Fruit fly (Drosophila melanogaster) whole organism, wandering third instar larva: ENCODE data around the gene skl.

ENCODE experiments used
- Abd-B ChIP-seq: fragments of >200 bp; optimal IDR thresholded peaks from 2 replicates; lab custom pipeline; 2017; ENCODE audit warnings: missing biosample characterization, missing genetic modification characterization
- CG32264 ChIP-seq: fragments of 200-800 bp; sonication (Bioruptor generic); optimal IDR thresholded peaks from 2 replicates; lab custom pipeline; 2016; ENCODE audit warnings: missing biosample characterization, missing genetic modification characterization
- CG9705 ChIP-seq: fragments of 200-800 bp; sonication (Bioruptor generic); optimal IDR thresholded peaks from 2 replicates; lab custom pipeline; 2018; ENCODE audit warnings: missing biosample characterization, mild to moderate bottlenecking, missing genetic modification characterization
- CrebA ChIP-seq: fragments of 200-800 bp; sonication (Bioruptor generic); optimal IDR thresholded peaks from 2 replicates; lab custom pipeline; 2016; ENCODE audit warnings: missing biosample characterization, mild to moderate bottlenecking, missing genetic modification characterization, borderline replicate concordance
- Dfd ChIP-seq: fragments of >200 bp; optimal IDR thresholded peaks from 2 replicates; lab custom pipeline; 2017; ENCODE audit warnings: missing biosample characterization, missing genetic modification characterization
- Dif ChIP-seq: fragments of 200-275, 200-300 bp; sonication (Bioruptor generic); optimal IDR thresholded peaks from 2 replicates; lab custom pipeline; 2018; ENCODE audit warnings: missing biosample characterization, missing genetic modification characterization; ENCODE audit not compliant: partially characterized antibody
- GATAd ChIP-seq: sonication (Bioruptor generic); optimal IDR thresholded peaks from 2 replicates; lab custom pipeline; 2016; ENCODE audit warnings: missing biosample characterization, missing genetic modification characterization
- HLH106 ChIP-seq: fragments of 200-800 bp; optimal IDR thresholded peaks from 3 replicates; lab custom pipeline; 2019; ENCODE audit warnings: missing biosample characterization, mild to moderate bottlenecking, missing genetic modification characterization, moderate library complexity
- Hnf4 ChIP-seq: fragments of 200-800 bp; sonication (Bioruptor generic); optimal IDR thresholded peaks from 2 replicates; lab custom pipeline; 2016; ENCODE audit warnings: missing biosample characterization, mild to moderate bottlenecking, missing genetic modification characterization
- Hr78 ChIP-seq: fragments of >200 bp; optimal IDR thresholded peaks from 2 replicates; lab custom pipeline; 2017; ENCODE audit warnings: missing biosample characterization, missing genetic modification characterization
- Hr83 ChIP-seq: fragments of 200-300 bp; sonication (Bioruptor generic); optimal IDR thresholded peaks from 2 replicates; lab custom pipeline; 2016; ENCODE audit warnings: missing biosample characterization, mild to moderate bottlenecking, missing genetic modification characterization, moderate library complexity; ENCODE audit not compliant: poor library complexity, severe bottlenecking
- Jra ChIP-seq: sonication (Bioruptor generic); optimal IDR thresholded peaks from 2 replicates; lab custom pipeline; 2016; ENCODE audit warnings: missing biosample characterization, missing genetic modification characterization
- Mio ChIP-seq: sonication (Bioruptor generic); optimal IDR thresholded peaks from 2 replicates; lab custom pipeline; 2016; ENCODE audit warnings: missing biosample characterization, missing genetic modification characterization
- Myc ChIP-seq: fragments of >200 bp; optimal IDR thresholded peaks from 2 replicates; lab custom pipeline; 2017
- N ChIP-seq: fragments of >200 bp; optimal IDR thresholded peaks from 2 replicates; lab custom pipeline; 2018; ENCODE audit warnings: missing biosample characterization, missing external identifiers, missing genetic modification characterization
- OdsH ChIP-seq: fragments of 200-800 bp; sonication (Bioruptor generic); optimal IDR thresholded peaks from 2 replicates; lab custom pipeline; 2016; ENCODE audit warnings: missing biosample characterization, mild to moderate bottlenecking, missing genetic modification characterization
- Rel ChIP-seq, 2 experiments: fragments of 200-800 bp; sonication (Bioruptor generic) in 1 of 2; optimal IDR thresholded peaks; 2 replicates in 1 of 2; 3 replicates in 1 of 2; lab custom pipeline; 2016 to 2019; ENCODE audit warnings: mild to moderate bottlenecking in 2 of 2, missing biosample characterization in 2 of 2, missing genetic modification characterization in 2 of 2, moderate library complexity in 1 of 2
- Sp1 ChIP-seq: fragments of 200-800 bp; sonication (Bioruptor generic); optimal IDR thresholded peaks from 3 replicates; lab custom pipeline; 2019; ENCODE audit warnings: missing biosample characterization, mild to moderate bottlenecking, missing genetic modification characterization, moderate library complexity
- Vsx2 ChIP-seq: fragments of 200-300, 225-300 bp; sonication (Bioruptor generic); optimal IDR thresholded peaks from 2 replicates; lab custom pipeline; 2018; ENCODE audit warnings: missing biosample characterization, missing genetic modification characterization; ENCODE audit not compliant: partially characterized antibody
- br ChIP-seq: fragments of 200-800 bp; sonication (Bioruptor generic); optimal IDR thresholded peaks from 2 replicates; lab custom pipeline; 2016; ENCODE audit warnings: missing biosample characterization, missing genetic modification characterization
- brk ChIP-seq: fragments of 200-800 bp; sonication (Bioruptor generic); optimal IDR thresholded peaks from 2 replicates; lab custom pipeline; 2016; ENCODE audit warnings: missing biosample characterization, mild to moderate bottlenecking, missing genetic modification characterization
- dl ChIP-seq, 2 experiments: fragments of 175-275, 200-275 bp in 1 of 2; fragments of 200-275 bp in 1 of 2; sonication (Bioruptor generic); optimal IDR thresholded peaks; lab custom pipeline; 2018; ENCODE audit warnings: mild to moderate bottlenecking in 2 of 2, missing biosample characterization in 2 of 2, missing genetic modification characterization in 2 of 2, moderate library complexity in 2 of 2; ENCODE audit not compliant: partially characterized antibody in 2 of 2, insufficient read depth in 1 of 2
- dmrt93B ChIP-seq: fragments of 200-800 bp; sonication (Bioruptor generic); optimal IDR thresholded peaks from 2 replicates; lab custom pipeline; 2018; ENCODE audit warnings: missing biosample characterization, mild to moderate bottlenecking, missing genetic modification characterization
- dsf ChIP-seq: sonication (Bioruptor generic); optimal IDR thresholded peaks from 2 replicates; lab custom pipeline; 2016; ENCODE audit warnings: missing biosample characterization, missing genetic modification characterization, borderline replicate concordance
- ey ChIP-seq: fragments of 200-800 bp; sonication (Bioruptor generic); optimal IDR thresholded peaks from 2 replicates; lab custom pipeline; 2016; ENCODE audit warnings: missing biosample characterization, missing genetic modification characterization
- foxo ChIP-seq, 2 experiments: fragments of 200-800 bp; sonication (Bioruptor generic); optimal IDR thresholded peaks; 2 replicates in 1 of 2; 3 replicates in 1 of 2; lab custom pipeline; 2016 to 2017; ENCODE audit warnings: missing biosample characterization in 2 of 2, missing genetic modification characterization in 2 of 2
- fru ChIP-seq: fragments of 200-800 bp; sonication (Bioruptor generic); optimal IDR thresholded peaks from 3 replicates; lab custom pipeline; 2016; ENCODE audit warnings: missing biosample characterization, mild to moderate bottlenecking, missing genetic modification characterization
- h ChIP-seq: fragments of 200-800 bp; sonication (Bioruptor generic); optimal IDR thresholded peaks from 3 replicates; lab custom pipeline; 2016; ENCODE audit warnings: missing biosample characterization, mild to moderate bottlenecking, missing genetic modification characterization
- jim ChIP-seq: fragments of 175-275, 200-325 bp; sonication (Bioruptor generic); optimal IDR thresholded peaks from 2 replicates; lab custom pipeline; 2016; ENCODE audit warnings: missing biosample characterization, mild to moderate bottlenecking, missing genetic modification characterization
- lola ChIP-seq: fragments of >200 bp; optimal IDR thresholded peaks from 2 replicates; lab custom pipeline; 2017; ENCODE audit warnings: missing biosample characterization, missing genetic modification characterization
- pan ChIP-seq: fragments of >200 bp; optimal IDR thresholded peaks from 2 replicates; lab custom pipeline; 2017
- psq ChIP-seq: fragments of 200-800 bp; sonication (Bioruptor generic); optimal IDR thresholded peaks from 3 replicates; lab custom pipeline; 2017; ENCODE audit warnings: missing biosample characterization, mild to moderate bottlenecking, missing genetic modification characterization, moderate library complexity
- rgr ChIP-seq: fragments of 200-800 bp; sonication (Bioruptor generic); optimal IDR thresholded peaks from 3 replicates; lab custom pipeline; 2016; ENCODE audit warnings: missing biosample characterization, mild to moderate bottlenecking, missing genetic modification characterization
- sage ChIP-seq: fragments of 200-800 bp; sonication (Bioruptor generic); optimal IDR thresholded peaks from 2 replicates; lab custom pipeline; 2016; ENCODE audit warnings: missing biosample characterization, mild to moderate bottlenecking, missing genetic modification characterization
- sv ChIP-seq: fragments of 200-800 bp; sonication (Bioruptor generic); optimal IDR thresholded peaks from 3 replicates; lab custom pipeline; 2016; ENCODE audit warnings: missing biosample characterization, missing genetic modification characterization
- tai ChIP-seq: sonication (Bioruptor generic); optimal IDR thresholded peaks from 2 replicates; lab custom pipeline; 2016; ENCODE audit warnings: missing biosample characterization, missing genetic modification characterization
- usp ChIP-seq: fragments of >200 bp; optimal IDR thresholded peaks from 2 replicates; lab custom pipeline; 2017; ENCODE audit warnings: missing biosample characterization, missing genetic modification characterization
- woc ChIP-seq: sonication (Bioruptor generic); optimal IDR thresholded peaks from 2 replicates; lab custom pipeline; 2016; ENCODE audit warnings: missing biosample characterization, mild to moderate bottlenecking, missing genetic modification characterization

skl gene

dm6 chr3L:18405569-18406358, 34.0 kb downstream of the skl start:
- TF ChIP-seq br (GFP tag; lab: Kevin White, UChicago) = peak; percentile 21
- TF ChIP-seq GATAd (GFP tag; lab: Kevin White, UChicago) = no peak
- no peak for TF ChIP-seq Hr78 (GFP tag; lab: Kevin White, UChicago)
- no peak for TF ChIP-seq dl (GFP tag; optimal IDR thresholded peaks at IDR 0.05; lab: Kevin White, UChicago; ENCODE audit: insufficient read depth in 1 of 2, partially characterized antibody in 2 of 2)
- TF ChIP-seq Rel (GFP tag; optimal IDR thresholded peaks at IDR 0.05; lab: Kevin White, UChicago) = no peak
- TF ChIP-seq Rel (tag; optimal IDR thresholded peaks at IDR 0.05; lab: Kevin White, UChicago) = no peak
- TF ChIP-seq N (GFP tag; lab: Kevin White, UChicago) = no peak
- no peak for TF ChIP-seq dmrt93B
- TF ChIP-seq Hnf4 (GFP tag; lab: Kevin White, UChicago) = peak; percentile 13
- no peak for TF ChIP-seq lola (GFP tag; lab: Kevin White, UChicago)
- TF ChIP-seq Sp1 (GFP tag; lab: Kevin White, UChicago) = peak; percentile 30
- peak; percentile 32 for TF ChIP-seq OdsH (GFP tag; lab: Kevin White, UChicago)
- no peak for TF ChIP-seq Jra
- no peak for TF ChIP-seq dsf (GFP tag; lab: Kevin White, UChicago)
- TF ChIP-seq HLH106 (tag; lab: Kevin White, UChicago) = peak; percentile 4
- no peak for TF ChIP-seq Dif (GFP tag; lab: Kevin White, UChicago)
- TF ChIP-seq Abd-B (GFP tag; lab: Kevin White, UChicago) = no peak
- TF ChIP-seq brk (GFP tag; lab: Kevin White, UChicago) = no peak
- TF ChIP-seq ey (GFP tag; lab: Kevin White, UChicago) = peak; percentile 53
- no peak for TF ChIP-seq CrebA (GFP tag; lab: Kevin White, UChicago)
- no peak for TF ChIP-seq Hr83 (GFP tag; lab: Kevin White, UChicago)
- TF ChIP-seq foxo (GFP tag; optimal IDR thresholded peaks at IDR 0.05; lab: Kevin White, UChicago) = peak in 1 of 2 experiments; percentile 43
- peak; percentile 30 for TF ChIP-seq rgr (GFP tag; lab: Kevin White, UChicago)
- TF ChIP-seq tai (GFP tag; lab: Kevin White, UChicago) = no peak
- no peak for TF ChIP-seq usp (GFP tag; lab: Kevin White, UChicago)
- no peak for TF ChIP-seq CG9705 (GFP tag; lab: Kevin White, UChicago)
- TF ChIP-seq CG32264 (GFP tag; lab: Kevin White, UChicago) = no peak
- peak; percentile 32 for TF ChIP-seq psq (GFP tag; lab: Kevin White, UChicago)
- no peak for TF ChIP-seq pan (lab: Kevin White, UChicago)
- TF ChIP-seq jim (GFP tag; lab: Kevin White, UChicago) = no peak
- no peak for TF ChIP-seq Myc (lab: Kevin White, UChicago)
- TF ChIP-seq Vsx2 (GFP tag; lab: Kevin White, UChicago) = no peak
- TF ChIP-seq Dfd (GFP tag; lab: Kevin White, UChicago) = no peak
- no peak for TF ChIP-seq fru (GFP tag; lab: Kevin White, UChicago)
- TF ChIP-seq sage = no peak
- peak; percentile 41 for TF ChIP-seq woc (GFP tag; lab: Kevin White, UChicago)
- TF ChIP-seq Mio (GFP tag; lab: Kevin White, UChicago) = no peak
- no peak for TF ChIP-seq sv
- TF ChIP-seq h (GFP tag; lab: Kevin White, UChicago) = peak; percentile 57

- TF ChIP-seq jim (GFP tag; lab: Kevin White, UChicago) (no peak), Hnf4 (GFP tag; lab: Kevin White, UChicago) (no peak), sv (no peak), Dfd (GFP tag; lab: Kevin White, UChicago) (no peak), foxo (GFP tag; optimal IDR thresholded peaks at IDR 0.05; lab: Kevin White, UChicago) (no peak), ey (GFP tag; lab: Kevin White, UChicago) (no peak), GATAd (GFP tag; lab: Kevin White, UChicago) (no peak), N (GFP tag; lab: Kevin White, UChicago) (no peak), CrebA (GFP tag; lab: Kevin White, UChicago) (no peak), brk (GFP tag; lab: Kevin White, UChicago) (no peak), woc (GFP tag; lab: Kevin White, UChicago) (no peak)
These were observed 35.4 kb downstream of the skl start for dm6 chr3L:18404347-18404746.
